Worm (Caenorhabditis elegans) whole organism, midembryonic: ENCODE data around the gene swt-6.

Source experiments
- T22C8.4 ChIP-seq: fragments of 200-800 bp; sonication (Bioruptor generic); IDR thresholded peaks from 2 replicates; pipeline ENCODE4 v1.3.6; 2022; ENCODE audit warnings: missing genetic modification characterization, missing compliant biosample characterization
- cog-1 ChIP-seq: sonication (generic microtip); optimal IDR thresholded peaks from 2 replicates; lab custom pipeline; 2016; ENCODE audit warnings: missing genetic modification characterization, missing compliant biosample characterization
- flt-1 ChIP-seq: fragments of 200-800 bp; sonication (Bioruptor generic); IDR thresholded peaks from 2 replicates; pipeline ENCODE4 v1.3.6; 2022; ENCODE audit warnings: missing genetic modification characterization, missing compliant biosample characterization
- tab-1 ChIP-seq: fragments of 200-800 bp; sonication (Bioruptor generic); IDR thresholded peaks from 2 replicates; pipeline ENCODE4 v1.3.6; 2022; ENCODE audit warnings: missing genetic modification characterization, missing compliant biosample characterization
- ztf-29 ChIP-seq: fragments of 200-800 bp; sonication (Bioruptor generic); IDR thresholded peaks from 2 replicates; pipeline ENCODE4 v1.3.6; 2022; ENCODE audit warnings: missing genetic modification reagents, missing genetic modification characterization, missing compliant biosample characterization

DNA sequence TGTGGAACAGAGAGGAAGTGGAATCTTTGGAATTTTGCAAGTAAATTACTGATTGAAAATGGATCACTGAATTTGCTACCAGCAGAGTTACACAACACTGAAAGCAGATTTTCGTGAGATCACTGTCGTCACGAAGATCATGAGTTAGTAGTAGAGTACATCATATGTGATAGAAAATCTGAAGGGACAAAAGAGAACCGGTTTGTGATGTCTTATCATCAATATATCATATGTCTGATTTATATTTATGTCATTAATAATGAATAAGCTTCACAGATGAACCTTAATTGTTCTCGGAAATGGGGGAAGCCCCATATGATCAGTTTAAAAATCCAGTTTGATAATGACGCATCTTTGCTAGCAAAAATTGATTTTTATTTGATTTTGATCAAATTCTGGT lies 18.1 kb upstream of the swt-6 start:
- TF ChIP-seq flt-1 (no peak), T22C8.4 (GFP tag; lab: Robert Waterston, UW) (no peak), cog-1 (tag; lab: Kevin White, UChicago) (no peak), ztf-29 (GFP tag; lab: Robert Waterston, UW) (no peak), tab-1 (GFP tag; lab: Robert Waterston, UW) (no peak)
